Fruit fly (Drosophila melanogaster) whole organism, pupa: ENCODE measurements around the gene path.

Experiments used
- CG10348 ChIP-seq: fragments of 200-800 bp; sonication (Bioruptor generic); IDR thresholded peaks from 2 replicates; pipeline ENCODE4 v1.3.6; 2022; ENCODE audit warnings: missing biosample characterization, missing genetic modification characterization
- CG13204 ChIP-seq: fragments of 200-800 bp; sonication (Bioruptor generic); optimal IDR thresholded peaks from 2 replicates; lab custom pipeline; 2018; ENCODE audit warnings: missing biosample characterization, mild to moderate bottlenecking, missing genetic modification characterization, moderate library complexity
- CG15710 ChIP-seq: fragments of 200-800 bp; sonication (Bioruptor generic); optimal IDR thresholded peaks from 2 replicates; lab custom pipeline; 2018; ENCODE audit warnings: missing biosample characterization, mild to moderate bottlenecking, missing genetic modification characterization, moderate library complexity
- CG32121 ChIP-seq: fragments of 200-800 bp; sonication (Bioruptor generic); IDR thresholded peaks from 2 replicates; pipeline ENCODE4 v1.3.6; 2022; ENCODE audit warnings: missing biosample characterization, missing genetic modification characterization
- CG34367 ChIP-seq: fragments of 200-800 bp; sonication (Bioruptor generic); optimal IDR thresholded peaks from 2 replicates; lab custom pipeline; 2018; ENCODE audit warnings: missing biosample characterization, mild to moderate bottlenecking, missing genetic modification characterization
- CG4496 ChIP-seq: fragments of 200-800 bp; sonication (Bioruptor generic); IDR thresholded peaks from 3 replicates; pipeline ENCODE4 v1.3.6; 2022; ENCODE audit warnings: missing biosample characterization, missing genetic modification characterization
- CG8159 ChIP-seq: fragments of 200-800 bp; sonication (Bioruptor generic); optimal IDR thresholded peaks from 3 replicates; lab custom pipeline; 2018; ENCODE audit warnings: missing biosample characterization, mild to moderate bottlenecking, missing genetic modification characterization, moderate library complexity
- EcR ChIP-seq: fragments of 200-800 bp; sonication (Bioruptor generic); optimal IDR thresholded peaks from 3 replicates; lab custom pipeline; 2019; ENCODE audit warnings: missing biosample characterization, missing genetic modification characterization, mild to moderate bottlenecking, moderate library complexity, missing genetic modification reagents
- Ets98B ChIP-seq: fragments of 200-800 bp; sonication (Bioruptor generic); IDR thresholded peaks from 2 replicates; pipeline ENCODE4 v1.3.6; 2022; ENCODE audit warnings: missing biosample characterization, missing genetic modification characterization
- Pif1B ChIP-seq: fragments of 200-800 bp; sonication (Bioruptor generic); optimal IDR thresholded peaks from 3 replicates; lab custom pipeline; 2016; ENCODE audit warnings: missing biosample characterization, missing genetic modification characterization
- Snoo ChIP-seq: fragments of 200-800 bp; sonication (Bioruptor generic); optimal IDR thresholded peaks from 3 replicates; lab custom pipeline; 2017; ENCODE audit warnings: missing biosample characterization, mild to moderate bottlenecking, missing genetic modification characterization, inconsistent platforms
- gl ChIP-seq: fragments of 200-800 bp; sonication (Bioruptor generic); optimal IDR thresholded peaks from 2 replicates; lab custom pipeline; 2018; ENCODE audit warnings: missing biosample characterization, mild to moderate bottlenecking, missing genetic modification characterization

dm6 chr3L:9506421-9506820, 1.3 kb upstream of the path start:
- no peak for TF ChIP-seq CG15710 (tag; lab: Kevin White, UChicago)
- TF ChIP-seq gl (tag; lab: Kevin White, UChicago), result no peak
- TF ChIP-seq CG10348 (GFP tag; lab: Robert Waterston, UW), result no peak
- TF ChIP-seq Ets98B (GFP tag; lab: Robert Waterston, UW), result no peak
- no peak for TF ChIP-seq Snoo (tag; lab: Kevin White, UChicago)
- no peak for TF ChIP-seq EcR (GFP tag; lab: Kevin White, UChicago)
- no peak for TF ChIP-seq CG8159 (tag; lab: Kevin White, UChicago)
- no peak for TF ChIP-seq Pif1B (GFP tag; lab: Kevin White, UChicago)
- TF ChIP-seq CG34367 (tag; lab: Kevin White, UChicago), result no peak
- no peak for TF ChIP-seq CG32121 (GFP tag; lab: Robert Waterston, UW)
- TF ChIP-seq CG4496 (GFP tag; lab: Robert Waterston, UW), result no peak
- TF ChIP-seq CG13204 (GFP tag; lab: Kevin White, UChicago), result no peak
